Fruit fly (Drosophila melanogaster) whole organism, prepupa: ENCODE results near the gene CG33339.

Source experiments
- CG10631 ChIP-seq: fragments of 200-800 bp; sonication (Bioruptor generic); optimal IDR thresholded peaks from 2 replicates; lab custom pipeline; 2016; ENCODE audit warnings: missing biosample characterization, missing genetic modification characterization
- CG1621 ChIP-seq: fragments of 200-800 bp; sonication (Bioruptor generic); optimal IDR thresholded peaks from 3 replicates; lab custom pipeline; 2018; ENCODE audit warnings: missing biosample characterization, mild to moderate bottlenecking, missing genetic modification characterization
- CG16779 ChIP-seq: fragments of 200-800 bp; sonication (Bioruptor generic); optimal IDR thresholded peaks from 3 replicates; lab custom pipeline; 2017; ENCODE audit warnings: missing biosample characterization, mild to moderate bottlenecking, missing genetic modification characterization
- CG3032 ChIP-seq: fragments of 200-800 bp; optimal IDR thresholded peaks from 2 replicates; lab custom pipeline; 2019; ENCODE audit warnings: missing biosample characterization, mild to moderate bottlenecking, missing genetic modification characterization, moderate library complexity
- CG32006 ChIP-seq: fragments of 200-800 bp; sonication (Bioruptor generic); optimal IDR thresholded peaks from 3 replicates; lab custom pipeline; 2017; ENCODE audit warnings: missing biosample characterization, mild to moderate bottlenecking, missing genetic modification characterization
- CG4318 ChIP-seq: fragments of 200-800 bp; sonication (Bioruptor generic); optimal IDR thresholded peaks from 3 replicates; lab custom pipeline; 2017; ENCODE audit warnings: missing biosample characterization, mild to moderate bottlenecking, missing genetic modification characterization
- CG6276 ChIP-seq: fragments of 200-800 bp; sonication (Bioruptor generic); optimal IDR thresholded peaks from 2 replicates; lab custom pipeline; 2017; ENCODE audit warnings: missing biosample characterization, mild to moderate bottlenecking, missing genetic modification characterization
- CG8119 ChIP-seq: fragments of 200-800 bp; sonication (Bioruptor generic); IDR thresholded peaks from 3 replicates; pipeline ENCODE4 v1.3.6; 2022; ENCODE audit warnings: missing biosample characterization, missing genetic modification characterization
- CG8319 ChIP-seq: fragments of 200-800 bp; sonication (Bioruptor generic); optimal IDR thresholded peaks from 3 replicates; lab custom pipeline; 2016; ENCODE audit warnings: missing biosample characterization, missing genetic modification characterization
- CG8632 ChIP-seq: fragments of 200-800 bp; sonication (Bioruptor generic); optimal IDR thresholded peaks from 3 replicates; lab custom pipeline; 2016; ENCODE audit warnings: missing biosample characterization, missing genetic modification characterization
- CG9139 ChIP-seq: fragments of 200-800 bp; sonication (Bioruptor generic); optimal IDR thresholded peaks from 3 replicates; lab custom pipeline; 2017; ENCODE audit warnings: missing biosample characterization, mild to moderate bottlenecking, missing genetic modification characterization
- Eip75B ChIP-seq: fragments of 200-800 bp; sonication (Bioruptor generic); optimal IDR thresholded peaks from 3 replicates; lab custom pipeline; 2016; ENCODE audit warnings: missing biosample characterization, missing genetic modification characterization
- Eip93F ChIP-seq: fragments of 200-800 bp; sonication (Bioruptor generic); optimal IDR thresholded peaks from 2 replicates; lab custom pipeline; 2016; ENCODE audit warnings: missing biosample characterization, mild to moderate bottlenecking, missing genetic modification characterization
- Ets21C ChIP-seq: fragments of 200-800 bp; sonication (Bioruptor generic); optimal IDR thresholded peaks from 3 replicates; lab custom pipeline; 2016; ENCODE audit warnings: missing biosample characterization, missing genetic modification characterization
- Gug ChIP-seq: fragments of 200-800 bp; sonication (Bioruptor generic); IDR thresholded peaks from 2 replicates; pipeline ENCODE4 v1.3.6; 2022; ENCODE audit warnings: missing biosample characterization, missing genetic modification characterization
- Hr39 ChIP-seq: fragments of 200-800 bp; sonication (Bioruptor generic); optimal IDR thresholded peaks from 2 replicates; lab custom pipeline; 2016; ENCODE audit warnings: missing biosample characterization, missing genetic modification characterization
- Lpt ChIP-seq: fragments of 200-800 bp; sonication (Bioruptor generic); optimal IDR thresholded peaks from 3 replicates; lab custom pipeline; 2016; ENCODE audit warnings: missing biosample characterization, missing genetic modification characterization
- Met ChIP-seq: fragments of 200-800 bp; sonication (Bioruptor generic); optimal IDR thresholded peaks from 3 replicates; lab custom pipeline; 2016; ENCODE audit warnings: missing biosample characterization, missing genetic modification characterization
- Smox ChIP-seq: fragments of 200-800 bp; sonication (Bioruptor generic); optimal IDR thresholded peaks from 3 replicates; lab custom pipeline; 2016; ENCODE audit warnings: missing biosample characterization, missing genetic modification characterization
- Sox15 ChIP-seq: fragments of 200-800 bp; sonication (Bioruptor generic); optimal IDR thresholded peaks from 3 replicates; lab custom pipeline; 2016; ENCODE audit warnings: missing biosample characterization, missing genetic modification characterization
- achi ChIP-seq: fragments of 200-800 bp; sonication (Bioruptor generic); optimal IDR thresholded peaks from 3 replicates; lab custom pipeline; 2016; ENCODE audit warnings: missing biosample characterization, missing genetic modification characterization
- acj6 ChIP-seq: fragments of 200-800 bp; sonication (Bioruptor generic); optimal IDR thresholded peaks from 3 replicates; lab custom pipeline; 2016; ENCODE audit warnings: missing biosample characterization, missing genetic modification characterization
- cyc ChIP-seq: fragments of 200-800 bp; sonication (Bioruptor generic); optimal IDR thresholded peaks from 3 replicates; lab custom pipeline; 2016; ENCODE audit warnings: missing biosample characterization, missing genetic modification characterization
- dac ChIP-seq: fragments of 200-800 bp; sonication (Bioruptor generic); optimal IDR thresholded peaks from 2 replicates; lab custom pipeline; 2017; ENCODE audit warnings: missing biosample characterization, mild to moderate bottlenecking, missing genetic modification characterization
- dsx ChIP-seq: fragments of 200-800 bp; optimal IDR thresholded peaks from 3 replicates; lab custom pipeline; 2019; ENCODE audit warnings: missing biosample characterization, mild to moderate bottlenecking, missing genetic modification characterization, moderate library complexity; ENCODE audit not compliant: poor library complexity, severe bottlenecking
- fd85E ChIP-seq: fragments of 200-800 bp; sonication (Bioruptor generic); optimal IDR thresholded peaks from 3 replicates; lab custom pipeline; 2016; ENCODE audit warnings: missing biosample characterization, missing genetic modification characterization
- fkh ChIP-seq: fragments of 200-800 bp; sonication (Bioruptor generic); optimal IDR thresholded peaks from 3 replicates; lab custom pipeline; 2017; ENCODE audit warnings: missing biosample characterization, mild to moderate bottlenecking, missing genetic modification characterization, moderate library complexity
- net ChIP-seq: fragments of 200-800 bp; sonication (Bioruptor generic); optimal IDR thresholded peaks from 3 replicates; lab custom pipeline; 2016; ENCODE audit warnings: missing biosample characterization, missing genetic modification characterization
- pdm3 ChIP-seq: fragments of 200-800 bp; sonication (Bioruptor generic); optimal IDR thresholded peaks from 3 replicates; lab custom pipeline; 2016; ENCODE audit warnings: missing biosample characterization, missing genetic modification characterization
- salr ChIP-seq, 2 experiments: fragments of 200-800 bp; sonication (Bioruptor generic); optimal IDR thresholded peaks; 3 replicates each; lab custom pipeline; 2016 to 2018; ENCODE audit warnings: missing biosample characterization in 2 of 2, missing genetic modification characterization in 2 of 2, mild to moderate bottlenecking in 1 of 2
- spab ChIP-seq: fragments of 200-800 bp; sonication (Bioruptor generic); optimal IDR thresholded peaks from 2 replicates; lab custom pipeline; 2017; ENCODE audit warnings: missing biosample characterization, mild to moderate bottlenecking, missing genetic modification characterization, missing genetic modification reagents
- ss ChIP-seq, 2 experiments: fragments of 200-800 bp; sonication (Bioruptor generic); optimal IDR thresholded peaks; 2 replicates in 1 of 2; 3 replicates in 1 of 2; lab custom pipeline; 2017 to 2018; ENCODE audit warnings: mild to moderate bottlenecking in 2 of 2, missing biosample characterization in 2 of 2, missing genetic modification characterization in 2 of 2, moderate library complexity in 1 of 2
- svp ChIP-seq: fragments of 200-800 bp; sonication (Bioruptor generic); peaks from one replicate; lab custom pipeline; 2016; ENCODE audit warnings: missing biosample characterization, missing genetic modification characterization
- topi ChIP-seq: fragments of 200-800 bp; sonication (Bioruptor generic); optimal IDR thresholded peaks from 3 replicates; lab custom pipeline; 2016; ENCODE audit warnings: missing biosample characterization, missing genetic modification characterization
- vri ChIP-seq: fragments of 200-800 bp; sonication (Bioruptor generic); optimal IDR thresholded peaks from 3 replicates; lab custom pipeline; 2016; ENCODE audit warnings: missing biosample characterization, mild to moderate bottlenecking, missing genetic modification characterization

The CG33339 gene

dm6 chr3R:24376565-24376964 is 14.9 kb downstream of the CG33339 start, which contains the start of gene CG33342:
Gene CG33342 (plus strand): TSS chr3R:24376865.
- TF ChIP-seq dac (GFP tag; lab: Kevin White, UChicago) (no peak), svp (GFP tag; lab: Kevin White, UChicago) (no peak), CG3032 (no peak), Ets21C (GFP tag; lab: Kevin White, UChicago) (no peak), pdm3 (GFP tag; lab: Kevin White, UChicago) (no peak), Smox (no peak), CG1621 (tag; lab: Kevin White, UChicago) (no peak), Gug (GFP tag; lab: Robert Waterston, UW) (no peak), Eip93F (GFP tag; lab: Kevin White, UChicago) (no peak), Met (GFP tag; lab: Kevin White, UChicago) (no peak)

DNA sequence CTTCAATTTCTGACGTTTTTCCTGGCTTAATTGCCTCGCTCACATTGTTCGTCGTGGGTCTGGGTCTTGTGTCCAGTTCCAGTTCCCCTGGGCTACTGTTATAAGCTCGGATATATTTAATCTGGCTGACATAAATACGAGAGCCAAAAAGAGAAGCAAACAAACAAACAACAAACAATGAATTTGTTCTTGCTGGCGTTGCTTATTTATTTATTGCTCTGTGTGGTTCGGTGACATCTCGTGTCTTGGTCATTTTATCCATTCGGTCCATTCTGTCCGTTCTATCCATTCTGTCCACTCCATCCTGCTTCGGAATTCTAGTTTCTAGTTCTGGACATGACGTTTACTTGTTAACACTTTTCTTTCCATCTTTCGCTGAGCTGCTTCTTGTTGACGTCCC is 23.3 kb downstream of the CG33339 start, which contains the start of gene CG17780:
Gene CG17780 (minus strand): TSS at position 101 of the 400 bp plus-strand sequence.
- TF ChIP-seq Sox15 (GFP tag; lab: Kevin White, UChicago): no peak
- TF ChIP-seq topi (GFP tag; lab: Kevin White, UChicago): no peak
- TF ChIP-seq Eip75B (GFP tag; lab: Kevin White, UChicago): no peak
- no peak for TF ChIP-seq CG8632 (GFP tag; lab: Kevin White, UChicago)
- no peak for TF ChIP-seq salr (GFP tag; optimal IDR thresholded peaks at IDR 0.05; lab: Kevin White, UChicago)
- no peak for TF ChIP-seq CG16779 (tag; lab: Kevin White, UChicago)
- TF ChIP-seq CG4318 (GFP tag; lab: Kevin White, UChicago): no peak
- no peak for TF ChIP-seq Hr39 (GFP tag; lab: Kevin White, UChicago)
- no peak for TF ChIP-seq CG6276 (GFP tag; lab: Kevin White, UChicago)
- no peak for TF ChIP-seq fkh
- no peak for TF ChIP-seq CG10631 (GFP tag; lab: Kevin White, UChicago)
- TF ChIP-seq Ets21C (GFP tag; lab: Kevin White, UChicago): no peak
- TF ChIP-seq ss (GFP tag; optimal IDR thresholded peaks at IDR 0.05; lab: Kevin White, UChicago): no peak
- no peak for TF ChIP-seq acj6 (GFP tag; lab: Kevin White, UChicago)
- TF ChIP-seq CG9139: no peak
- TF ChIP-seq CG8319 (GFP tag; lab: Kevin White, UChicago): no peak
- no peak for TF ChIP-seq svp (GFP tag; lab: Kevin White, UChicago)
- no peak for TF ChIP-seq CG8119
- TF ChIP-seq Eip93F (GFP tag; lab: Kevin White, UChicago): no peak
- no peak for TF ChIP-seq Lpt

DNA sequence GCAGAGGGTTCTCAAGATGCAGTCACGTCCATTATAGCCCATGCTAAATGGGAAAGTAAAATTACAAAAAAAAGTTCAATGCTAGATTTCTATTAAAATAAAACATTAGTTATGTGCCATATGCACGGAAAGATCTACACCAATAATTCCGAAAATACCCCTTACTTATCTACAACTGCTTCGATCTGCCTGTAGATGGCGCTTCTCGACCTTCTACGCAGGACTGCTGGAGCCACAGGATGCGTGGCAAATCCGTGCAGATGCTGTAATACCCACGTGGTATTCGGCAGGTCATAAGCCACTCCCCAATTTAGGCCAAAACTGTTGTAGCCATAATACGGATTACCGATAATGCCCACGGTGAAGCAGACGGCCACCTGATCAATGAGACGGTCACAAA is 24.8 kb downstream of the CG33339 start:
- TF ChIP-seq CG10631 (GFP tag; lab: Kevin White, UChicago): no peak

DNA sequence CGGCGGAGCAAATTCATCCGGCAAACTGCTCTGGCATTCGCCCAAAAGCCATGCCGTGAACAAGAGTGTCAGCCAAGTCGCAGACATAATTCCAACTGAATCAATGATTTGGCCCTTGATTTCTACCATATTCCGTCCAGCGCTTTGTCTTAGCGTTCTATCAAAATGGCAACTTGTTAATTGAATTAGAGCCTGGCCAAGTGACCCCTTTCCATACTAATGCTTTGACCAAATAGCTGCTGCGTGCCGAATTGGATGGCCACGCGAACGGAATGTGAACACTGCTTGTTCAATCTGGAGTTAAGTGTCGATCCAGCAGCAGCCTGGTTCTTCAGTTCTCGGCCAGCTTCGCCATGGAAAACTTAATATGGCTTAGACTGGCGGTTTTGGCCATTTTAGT is 28.6 kb downstream of the CG33339 start, which contains the start of the genes CG5768 and CG13615:
Gene CG5768 (minus strand): TSS at position 101 of the 400 bp plus-strand sequence.
Gene CG13615 (plus strand): TSS at position 280 of the 400 bp plus-strand sequence.
- TF ChIP-seq spab (GFP tag; lab: Kevin White, UChicago) (no peak), Eip75B (GFP tag; lab: Kevin White, UChicago) (no peak), CG9139 (no peak), CG8319 (GFP tag; lab: Kevin White, UChicago) (no peak), achi (GFP tag; lab: Kevin White, UChicago) (no peak), CG32006 (GFP tag; lab: Kevin White, UChicago) (no peak), dsx (GFP tag; lab: Kevin White, UChicago) (no peak), svp (GFP tag; lab: Kevin White, UChicago) (no peak), cyc (GFP tag; lab: Kevin White, UChicago) (no peak), CG1621 (tag; lab: Kevin White, UChicago) (no peak), Sox15 (GFP tag; lab: Kevin White, UChicago) (no peak), Eip93F (GFP tag; lab: Kevin White, UChicago) (no peak), vri (GFP tag; lab: Kevin White, UChicago) (no peak), salr (GFP tag; optimal IDR thresholded peaks at IDR 0.05; lab: Kevin White, UChicago) (no peak), fd85E (GFP tag; lab: Kevin White, UChicago) (no peak), Met (GFP tag; lab: Kevin White, UChicago) (no peak), Hr39 (GFP tag; lab: Kevin White, UChicago) (no peak), acj6 (GFP tag; lab: Kevin White, UChicago) (no peak), net (GFP tag; lab: Kevin White, UChicago) (no peak)
